Fruit fly (Drosophila melanogaster): ENCODE results near the gene CG18577.

- TF ChIP-seq psq (GFP tag; optimal IDR thresholded peaks at IDR 0.05) (no peak), CG9705 (GFP tag; optimal IDR thresholded peaks at IDR 0.05) (no peak), Hr78 (GFP tag; optimal IDR thresholded peaks at IDR 0.05) (no peak), br (GFP tag; optimal IDR thresholded peaks at IDR 0.05) (no peak), h (GFP tag; optimal IDR thresholded peaks at IDR 0.05) (no peak), Rel (GFP tag; optimal IDR thresholded peaks at IDR 0.05) (no peak), Rel (tag; optimal IDR thresholded peaks at IDR 0.05) (no peak)
Measured at dm6 chr3R:11230392-11230791, 34.5 kb downstream of the CG18577 start, which contains the start of gene GCC88.

Data from whole organism, wandering third instar larva.